Worm (Caenorhabditis elegans): Measurements from ENCODE around the gene rap-3.
"Not testable (repeated sequence)": the region's sequence is repeated elsewhere in the genome, so short reads cannot be mapped to it uniquely, and the experiment has no call there.

The rap-3 gene

ce11 chrIV:11149454-11150163 is 27.5 kb upstream of the rap-3 start, which contains the start of the genes F01G4.6 and pfd-1 (continued):
- TF ChIP-seq egl-43 (GFP tag; IDR thresholded peaks at IDR 0.05) (0 out of 2 replicates have a peak, but pooled peaks have one; percentile 56), nhr-11 (tag; optimal IDR thresholded peaks at IDR 0.05) (peak; percentile 92), pqm-1 (tag; optimal IDR thresholded peaks at IDR 0.05) (peak; percentile 9), dpl-1 (GFP tag; optimal IDR thresholded peaks at IDR 0.05) (peak; percentile 88), attf-4 (tag; optimal IDR thresholded peaks at IDR 0.05) (no peak), ceh-44 (GFP tag; IDR thresholded peaks at IDR 0.05) (no peak), nhr-111 (GFP tag; optimal IDR thresholded peaks at IDR 0.05) (no peak), pha-4 (GFP tag; IDR thresholded peaks at IDR 0.05) (peak; percentile 85), pha-4 (tag; optimal IDR thresholded peaks at IDR 0.05) (peak; percentile 74), fkh-10 (GFP tag; optimal IDR thresholded peaks at IDR 0.05) (peak; percentile 67), hlh-11 (tag; optimal IDR thresholded peaks at IDR 0.05) (peak; percentile 92), lin-15B (tag; optimal IDR thresholded peaks at IDR 0.05) (no peak)

- TF ChIP-seq mep-1 (tag; optimal IDR thresholded peaks at IDR 0.05): no peak
- TF ChIP-seq snpc-1.2 (GFP tag; IDR thresholded peaks at IDR 0.05): no peak
- no peak for TF ChIP-seq ceh-44 (GFP tag; IDR thresholded peaks at IDR 0.05)
- TF ChIP-seq ama-1 (optimal IDR thresholded peaks at IDR 0.05): peak; percentile 67
- no peak for TF ChIP-seq jun-1 (tag; optimal IDR thresholded peaks at IDR 0.05)
- TF ChIP-seq zfp-3 (GFP tag; conservative IDR thresholded peaks at IDR 0.05): 0 out of 2 replicates have a peak, but pooled peaks have one; percentile 59
- TF ChIP-seq lir-3 (tag; optimal IDR thresholded peaks at IDR 0.05): no peak
- no peak for TF ChIP-seq lin-1 (GFP tag; IDR thresholded peaks at IDR 0.05)
- TF ChIP-seq ces-1 (GFP tag; optimal IDR thresholded peaks at IDR 0.05): no peak
- TF ChIP-seq aly-2 (tag; optimal IDR thresholded peaks at IDR 0.05): no peak
- no peak for TF ChIP-seq lin-38 (GFP tag; IDR thresholded peaks at IDR 0.05)
- no peak for TF ChIP-seq snpc-4 (tag; optimal IDR thresholded peaks at IDR 0.05)
- TF ChIP-seq unc-62 (GFP tag; optimal IDR thresholded peaks at IDR 0.05 in 1 of 2): peak in 1 of 2 experiments; percentile 25
- no peak for TF ChIP-seq unc-62 (tag; optimal IDR thresholded peaks at IDR 0.05)
- no peak for TF ChIP-seq nhr-41 (GFP tag; IDR thresholded peaks at IDR 0.05)
- no peak for TF ChIP-seq nhr-77 (tag; optimal IDR thresholded peaks at IDR 0.05)
- no peak for TF ChIP-seq nhr-6 (tag; optimal IDR thresholded peaks at IDR 0.05)
- no peak for TF ChIP-seq unc-130 (GFP tag; optimal IDR thresholded peaks at IDR 0.05)
- TF ChIP-seq lin-15B (tag; optimal IDR thresholded peaks at IDR 0.05): no peak
- TF ChIP-seq pha-4 (GFP tag; IDR thresholded peaks at IDR 0.05): no peak
- no peak for TF ChIP-seq pha-4 (tag; optimal IDR thresholded peaks at IDR 0.05)
- no peak for TF ChIP-seq lin-29 (GFP tag; IDR thresholded peaks at IDR 0.05)
- TF ChIP-seq ZK546.5 (tag; optimal IDR thresholded peaks at IDR 0.05): no peak
- no peak for TF ChIP-seq mdl-1 (tag; optimal IDR thresholded peaks at IDR 0.05)
- no peak for TF ChIP-seq php-3 (GFP tag; IDR thresholded peaks at IDR 0.05)
- TF ChIP-seq lsy-2 (tag; optimal IDR thresholded peaks at IDR 0.05): no peak
- TF ChIP-seq ztf-11 (tag; optimal IDR thresholded peaks at IDR 0.05): no peak
- TF ChIP-seq set-16 (GFP tag; IDR thresholded peaks at IDR 0.05): no peak
- TF ChIP-seq ctbp-1 (GFP tag; IDR thresholded peaks at IDR 0.05): no peak
These were observed 26.2 kb upstream of the rap-3 start, which contains the start of gene C08F8.2 for ce11 chrIV:11150844-11151243. Gene C08F8.2, plus strand, starts transcription at chrIV:11150997.

DNA sequence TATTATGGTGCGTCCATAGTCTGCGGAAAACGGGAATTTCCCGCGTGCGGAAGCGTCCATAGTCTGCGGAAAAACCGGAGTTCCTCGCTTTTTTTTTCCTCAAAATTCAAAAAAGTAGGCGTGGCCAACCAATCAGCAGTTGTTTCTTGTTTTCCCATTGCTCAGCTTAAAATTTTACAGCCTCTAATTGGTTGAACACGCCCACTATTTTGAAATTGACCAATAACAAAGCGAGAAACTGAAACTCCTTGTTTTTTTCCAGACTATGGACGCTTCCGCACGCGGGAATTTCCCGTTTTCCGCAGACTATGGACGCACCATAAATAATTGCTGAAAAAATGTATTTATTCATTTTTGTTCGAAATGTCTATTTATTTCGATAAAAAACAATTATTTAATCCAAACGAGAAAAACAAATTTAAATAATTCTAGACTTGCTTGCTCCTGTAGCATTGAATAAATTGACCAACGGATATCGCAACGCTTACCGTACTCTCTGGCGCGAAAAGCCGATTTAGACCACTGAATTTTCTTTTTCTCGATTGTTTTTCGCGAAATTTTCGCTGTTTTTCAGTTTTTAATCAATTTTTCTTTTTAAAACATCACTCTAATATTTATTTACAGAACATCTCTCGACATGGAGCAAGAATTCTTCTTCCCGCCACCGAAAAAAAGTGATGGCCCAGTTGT is 22.5 kb upstream of the rap-3 start, which contains the start of gene C08F8.3:
Gene C08F8.3 (plus strand): TSS at position 620 of the 690 bp plus-strand sequence.
- TF ChIP-seq ztf-11 (tag; optimal IDR thresholded peaks at IDR 0.05); zfp-2 (tag; optimal IDR thresholded peaks at IDR 0.05); zfp-3 (GFP tag; conservative IDR thresholded peaks at IDR 0.05): not testable (repeated sequence)
